Worm (Caenorhabditis elegans) whole organism, L2 larva: ENCODE results near the gene C25E10.8.

Source experiments
- C34F6.9 ChIP-seq: fragments of 150-350 bp; optimal IDR thresholded peaks from 2 replicates; lab custom pipeline; 2014; ENCODE audit warnings: missing biosample characterization, missing genetic modification characterization
- F13H6.1 ChIP-seq: sonication (generic microtip); optimal IDR thresholded peaks from 2 replicates; lab custom pipeline; 2016; ENCODE audit warnings: missing genetic modification characterization, missing compliant biosample characterization
- R02D3.7 ChIP-seq: fragments of 150-350 bp; optimal IDR thresholded peaks from 2 replicates; lab custom pipeline; 2014; ENCODE audit warnings: missing biosample characterization, missing genetic modification characterization
- Y55F3AM.14 ChIP-seq: fragments of 200-800 bp; sonication (Bioruptor generic); optimal IDR thresholded peaks from 2 replicates; lab custom pipeline; 2018; ENCODE audit warnings: mild to moderate bottlenecking, missing genetic modification characterization, missing compliant biosample characterization
- ZK546.5 ChIP-seq: sonication (generic microtip); optimal IDR thresholded peaks from 2 replicates; lab custom pipeline; 2017; ENCODE audit warnings: missing biosample characterization, missing genetic modification characterization
- alr-1 ChIP-seq: fragments of 150-350 bp; optimal IDR thresholded peaks from 2 replicates; lab custom pipeline; 2014; ENCODE audit warnings: missing biosample characterization, missing genetic modification characterization
- ama-1 ChIP-seq: fragments of 150-350 bp; optimal IDR thresholded peaks from 2 replicates; lab custom pipeline; 2018; ENCODE audit warnings: inconsistent platforms
- blmp-1 ChIP-seq: sonication (generic microtip); optimal IDR thresholded peaks from 2 replicates; lab custom pipeline; 2017; ENCODE audit warnings: missing genetic modification characterization, mild to moderate bottlenecking, missing compliant biosample characterization, antibody characterized with exemption, moderate library complexity; ENCODE audit not compliant: insufficient read depth
- ceh-16 ChIP-seq: fragments of 150-350 bp; optimal IDR thresholded peaks from 2 replicates; lab custom pipeline; 2014; ENCODE audit warnings: missing biosample characterization, missing genetic modification characterization
- egl-27 ChIP-seq: sonication (generic microtip); optimal IDR thresholded peaks from 3 replicates; lab custom pipeline; 2017; ENCODE audit warnings: missing biosample characterization, missing genetic modification reagents, missing genetic modification characterization
- elt-3 ChIP-seq: sonication (generic microtip); optimal IDR thresholded peaks from 2 replicates; lab custom pipeline; 2017; ENCODE audit warnings: missing biosample characterization, missing genetic modification characterization
- fos-1 ChIP-seq: fragments of 150-350 bp; optimal IDR thresholded peaks from 2 replicates; lab custom pipeline; 2014; ENCODE audit warnings: missing biosample characterization, missing genetic modification characterization
- gmeb-1 ChIP-seq: fragments of 150-350 bp; optimal IDR thresholded peaks from 2 replicates; lab custom pipeline; 2014; ENCODE audit warnings: missing biosample characterization, missing genetic modification characterization
- lin-11 ChIP-seq: fragments of 150-350 bp; sonication (generic microtip); optimal IDR thresholded peaks from 2 replicates; lab custom pipeline; 2014; ENCODE audit warnings: missing biosample characterization, missing genetic modification characterization, inconsistent platforms, mixed read lengths
- lin-13 ChIP-seq: fragments of 150-350 bp; optimal IDR thresholded peaks from 2 replicates; lab custom pipeline; 2014; ENCODE audit warnings: missing biosample characterization, missing genetic modification reagents, missing genetic modification characterization
- lsy-2 ChIP-seq, 2 experiments: fragments of 150-350 bp in 1 of 2; sonication (generic microtip) in 1 of 2; optimal IDR thresholded peaks; 2 replicates each; lab custom pipeline; 2014 to 2017; ENCODE audit warnings: missing biosample characterization in 2 of 2, missing genetic modification characterization in 2 of 2
- mbf-1 ChIP-seq: sonication (generic microtip); optimal IDR thresholded peaks from 2 replicates; lab custom pipeline; 2017; ENCODE audit warnings: missing biosample characterization, missing genetic modification characterization
- nhr-10 ChIP-seq: sonication (generic microtip); optimal IDR thresholded peaks from 2 replicates; lab custom pipeline; 2017; ENCODE audit warnings: missing biosample characterization, missing genetic modification characterization
- nhr-11 ChIP-seq: fragments of 150-350 bp; optimal IDR thresholded peaks from 2 replicates; lab custom pipeline; 2014; ENCODE audit warnings: missing biosample characterization, missing genetic modification characterization
- nhr-21 ChIP-seq: fragments of 150-350 bp; optimal IDR thresholded peaks from 2 replicates; lab custom pipeline; 2014; ENCODE audit warnings: missing biosample characterization, missing genetic modification characterization
- nhr-237 ChIP-seq: fragments of 150-350 bp; optimal IDR thresholded peaks from 2 replicates; lab custom pipeline; 2014; ENCODE audit warnings: missing biosample characterization, missing genetic modification characterization
- nhr-6 ChIP-seq: fragments of 150-350 bp; optimal IDR thresholded peaks from 2 replicates; lab custom pipeline; 2014; ENCODE audit warnings: missing biosample characterization, missing genetic modification characterization
- nhr-77 ChIP-seq: fragments of 150-350 bp; optimal IDR thresholded peaks from 2 replicates; lab custom pipeline; 2014; ENCODE audit warnings: missing biosample characterization, missing genetic modification characterization
- peb-1 ChIP-seq: fragments of 150-350 bp; optimal IDR thresholded peaks from 2 replicates; lab custom pipeline; 2014; ENCODE audit warnings: missing biosample characterization, missing genetic modification characterization
- sem-4 ChIP-seq: fragments of 150-350 bp; optimal IDR thresholded peaks from 2 replicates; lab custom pipeline; 2014; ENCODE audit warnings: missing biosample characterization, missing genetic modification reagents, missing genetic modification characterization
- skn-1 ChIP-seq: sonication (generic microtip); optimal IDR thresholded peaks from 2 replicates; lab custom pipeline; 2017; ENCODE audit warnings: missing biosample characterization, missing genetic modification characterization
- sma-3 ChIP-seq: sonication (generic microtip); optimal IDR thresholded peaks from 2 replicates; lab custom pipeline; 2016; ENCODE audit warnings: missing genetic modification reagents, missing genetic modification characterization, missing compliant biosample characterization
- sma-9 ChIP-seq, 2 experiments: fragments of 150-350 bp in 1 of 2; sonication (generic microtip) in 1 of 2; optimal IDR thresholded peaks; 2 replicates each; lab custom pipeline; 2014 to 2016; ENCODE audit warnings: missing genetic modification characterization in 2 of 2, mild to moderate bottlenecking in 1 of 2, missing biosample characterization in 1 of 2, missing compliant biosample characterization in 1 of 2, missing genetic modification reagents in 1 of 2, moderate library complexity in 1 of 2
- snpc-4 ChIP-seq: fragments of 150-350 bp; optimal IDR thresholded peaks from 2 replicates; lab custom pipeline; 2014; ENCODE audit warnings: missing biosample characterization, missing genetic modification characterization
- unc-39 ChIP-seq: fragments of 150-350 bp; optimal IDR thresholded peaks from 2 replicates; lab custom pipeline; 2014; ENCODE audit warnings: missing biosample characterization, missing genetic modification characterization
- unc-55 ChIP-seq: fragments of 150-350 bp; sonication (generic microtip); optimal IDR thresholded peaks from 3 replicates; lab custom pipeline; 2014; ENCODE audit warnings: missing biosample characterization, missing genetic modification reagents, missing genetic modification characterization
- unc-62 ChIP-seq: fragments of 150-350 bp; optimal IDR thresholded peaks from 2 replicates; lab custom pipeline; 2014; ENCODE audit warnings: missing biosample characterization, missing genetic modification reagents, missing genetic modification characterization
- zag-1 ChIP-seq: fragments of 150-350 bp; optimal IDR thresholded peaks from 2 replicates; lab custom pipeline; 2014; ENCODE audit warnings: missing biosample characterization, missing genetic modification characterization
- ztf-1 ChIP-seq: fragments of 200-800 bp; sonication (Bioruptor generic); conservative IDR thresholded peaks from 2 replicates; pipeline ENCODE4 v1.3.6; 2022; ENCODE audit warnings: missing genetic modification characterization, missing compliant biosample characterization
- ztf-11 ChIP-seq: sonication (generic microtip); optimal IDR thresholded peaks from 2 replicates; lab custom pipeline; 2017; ENCODE audit warnings: missing biosample characterization, missing genetic modification characterization
- ztf-4 ChIP-seq: fragments of 150-350 bp; optimal IDR thresholded peaks from 2 replicates; lab custom pipeline; 2014; ENCODE audit warnings: missing biosample characterization, missing genetic modification characterization

Gene C25E10.8

ce11 chrV:9015540-9015939, 38.3 kb downstream of the C25E10.8 start, which contains the start of gene srt-18:
TSS of gene srt-18 (minus strand) at chrV:9015640.
- TF ChIP-seq nhr-237 = no peak
- no peak for TF ChIP-seq ama-1 (lab: Kevin White, UChicago)
- TF ChIP-seq lsy-2 (tag; optimal IDR thresholded peaks at IDR 0.05; lab: Kevin White, UChicago) = no peak
- TF ChIP-seq ceh-16 (tag; lab: Kevin White, UChicago) = no peak
- TF ChIP-seq lin-11 (tag; lab: Kevin White, UChicago) = no peak
- TF ChIP-seq fos-1 = no peak
- TF ChIP-seq nhr-6 (tag; lab: Kevin White, UChicago) = no peak
- TF ChIP-seq ztf-4 (tag; lab: Kevin White, UChicago) = no peak
- TF ChIP-seq skn-1 (tag; lab: Kevin White, UChicago) = no peak
- TF ChIP-seq, all 48 proteins: peak for 0

ce11 chrV:9013765-9014164, 40.1 kb downstream of the C25E10.8 start, which contains the start of gene srh-201:
TSS of gene srh-201 (minus strand) at chrV:9013865.
- no peak for TF ChIP-seq nhr-10
- no peak for TF ChIP-seq alr-1 (tag; lab: Kevin White, UChicago)
- TF ChIP-seq ztf-4 (tag; lab: Kevin White, UChicago) = no peak
- no peak for TF ChIP-seq skn-1 (tag; lab: Kevin White, UChicago)
- TF ChIP-seq ztf-1 (GFP tag; lab: Robert Waterston, UW) = no peak
- no peak for TF ChIP-seq elt-3 (tag; lab: Kevin White, UChicago)
- no peak for TF ChIP-seq R02D3.7 (tag; lab: Kevin White, UChicago)

ce11 chrV:9009175-9009574, 44.7 kb downstream of the C25E10.8 start, which contains the start of gene srx-2:
TSS of gene srx-2 (plus strand) at chrV:9009475.
- no peak for TF ChIP-seq sma-3 (GFP tag; lab: Kevin White, UChicago)
- no peak for TF ChIP-seq F13H6.1 (tag; lab: Kevin White, UChicago)
- TF ChIP-seq lin-13 (GFP tag; lab: Kevin White, UChicago) = no peak
- TF ChIP-seq snpc-4 = no peak
- TF ChIP-seq zag-1 = no peak
- no peak for TF ChIP-seq nhr-11 (tag; lab: Kevin White, UChicago)
- no peak for TF ChIP-seq C34F6.9
- no peak for TF ChIP-seq nhr-77 (tag; lab: Kevin White, UChicago)
- TF ChIP-seq unc-55 (GFP tag; lab: Kevin White, UChicago) = no peak
- no peak for TF ChIP-seq mbf-1 (tag; lab: Kevin White, UChicago)

DNA sequence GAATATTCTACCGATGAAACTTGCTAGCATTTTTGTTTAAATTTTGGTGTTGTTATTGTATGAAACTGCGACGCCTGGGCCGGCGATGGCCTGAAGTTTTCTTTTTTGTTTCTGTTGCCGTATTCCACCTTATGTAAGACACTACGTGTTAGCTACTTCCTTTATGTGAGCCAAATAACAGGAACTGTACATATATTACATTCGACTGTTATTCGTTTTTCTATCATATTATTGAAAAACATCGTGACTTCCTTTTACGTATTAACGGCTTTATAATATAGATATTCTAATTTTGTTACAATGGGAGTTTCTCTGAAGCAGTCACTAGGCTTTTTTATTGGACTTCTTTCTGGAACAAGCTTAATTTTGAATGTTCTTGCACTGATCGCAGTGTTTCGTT, 48.6 kb downstream of the C25E10.8 start, which contains the start of gene srx-3:
srx-3 (plus strand) TSS at position 301 of the 400 bp plus-strand sequence.
- TF ChIP-seq lin-11 (tag; lab: Kevin White, UChicago) (no peak), ztf-4 (tag; lab: Kevin White, UChicago) (no peak), C34F6.9 (no peak), Y55F3AM.14 (no peak), alr-1 (tag; lab: Kevin White, UChicago) (no peak), ceh-16 (tag; lab: Kevin White, UChicago) (no peak), unc-39 (no peak), nhr-6 (tag; lab: Kevin White, UChicago) (no peak), egl-27 (tag; lab: Kevin White, UChicago) (no peak), sma-9 (GFP tag; optimal IDR thresholded peaks at IDR 0.05; lab: Kevin White, UChicago) (no peak), sma-9 (tag; optimal IDR thresholded peaks at IDR 0.05; lab: Kevin White, UChicago) (no peak), skn-1 (tag; lab: Kevin White, UChicago) (no peak)

- TF ChIP-seq ama-1 (lab: Kevin White, UChicago) = no peak
- no peak for TF ChIP-seq peb-1 (tag; lab: Kevin White, UChicago)
- no peak for TF ChIP-seq skn-1 (tag; lab: Kevin White, UChicago)
- TF ChIP-seq nhr-77 (tag; lab: Kevin White, UChicago) = no peak
- TF ChIP-seq nhr-6 (tag; lab: Kevin White, UChicago) = no peak
- no peak for TF ChIP-seq blmp-1
- no peak for TF ChIP-seq ztf-11 (tag; lab: Kevin White, UChicago)
- no peak for TF ChIP-seq Y55F3AM.14
- no peak for TF ChIP-seq nhr-237
- no peak for TF ChIP-seq sem-4
- no peak for TF ChIP-seq egl-27 (tag; lab: Kevin White, UChicago)
- TF ChIP-seq gmeb-1 = no peak
- TF ChIP-seq sma-9 (GFP tag; optimal IDR thresholded peaks at IDR 0.05; lab: Kevin White, UChicago) = no peak
- TF ChIP-seq sma-9 (tag; optimal IDR thresholded peaks at IDR 0.05; lab: Kevin White, UChicago) = no peak
- no peak for TF ChIP-seq nhr-21 (tag; lab: Kevin White, UChicago)
- no peak for TF ChIP-seq unc-62
- no peak for TF ChIP-seq ZK546.5 (tag; lab: Kevin White, UChicago)
- no peak for TF ChIP-seq nhr-10
- TF ChIP-seq lin-13 (GFP tag; lab: Kevin White, UChicago) = no peak
Measured at ce11 chrV:9003291-9003690, 50.6 kb downstream of the C25E10.8 start, which contains the start of gene srx-1. TSS of gene srx-1 (plus strand) at chrV:9003672.
